Fruit fly (Drosophila melanogaster) whole organism, embryonic: ENCODE results near the gene CG7627.

Experiments
- Atf6 ChIP-seq: fragments of 200-800 bp; sonication (Bioruptor generic); IDR thresholded peaks from 2 replicates; pipeline ENCODE4 v1.3.6; 2022; ENCODE audit warnings: missing biosample characterization, missing genetic modification characterization
- CG10321 ChIP-seq: fragments of 200-800 bp; sonication (Bioruptor generic); IDR thresholded peaks from 2 replicates; pipeline ENCODE4 v1.3.6; 2022; ENCODE audit warnings: missing biosample characterization, missing genetic modification characterization
- CG10543 ChIP-seq: fragments of 200-800 bp; sonication (Bioruptor generic); optimal IDR thresholded peaks from 3 replicates; lab custom pipeline; 2017; ENCODE audit warnings: missing biosample characterization, mild to moderate bottlenecking, missing genetic modification characterization, moderate library complexity
- CG11456 ChIP-seq: fragments of 200-800 bp; sonication (Bioruptor generic); IDR thresholded peaks from 3 replicates; pipeline ENCODE4 v1.3.6; 2022; ENCODE audit warnings: missing biosample characterization, missing genetic modification characterization
- CG12219 ChIP-seq: fragments of 200-800 bp; sonication (Bioruptor generic); optimal IDR thresholded peaks from 3 replicates; lab custom pipeline; 2018; ENCODE audit warnings: missing biosample characterization, mild to moderate bottlenecking, missing genetic modification characterization
- CG12236 ChIP-seq: fragments of 200-800 bp; sonication (Bioruptor generic); optimal IDR thresholded peaks from 2 replicates; lab custom pipeline; 2016; ENCODE audit warnings: missing biosample characterization, missing genetic modification characterization
- CG12769 ChIP-seq: fragments of 200-800 bp; sonication (Bioruptor generic); optimal IDR thresholded peaks from 2 replicates; lab custom pipeline; 2019; ENCODE audit warnings: missing biosample characterization, mild to moderate bottlenecking, missing genetic modification characterization, moderate library complexity
- CG13894 ChIP-seq: fragments of 200-800 bp; sonication (Bioruptor generic); optimal IDR thresholded peaks from 3 replicates; lab custom pipeline; 2018; ENCODE audit warnings: missing biosample characterization, mild to moderate bottlenecking, missing genetic modification characterization, moderate library complexity
- CG14014 ChIP-seq: fragments of 200-800 bp; sonication (Bioruptor generic); IDR thresholded peaks from 2 replicates; pipeline ENCODE4 v1.3.6; 2022; ENCODE audit warnings: missing biosample characterization, missing genetic modification characterization
- CG14667 ChIP-seq: fragments of 200-800 bp; sonication (Bioruptor generic); IDR thresholded peaks from 2 replicates; pipeline ENCODE4 v1.3.6; 2022; ENCODE audit warnings: missing biosample characterization, missing genetic modification characterization
- CG14965 ChIP-seq: fragments of 200-800 bp; sonication (Bioruptor generic); optimal IDR thresholded peaks from 2 replicates; lab custom pipeline; 2016; ENCODE audit warnings: missing biosample characterization, missing genetic modification characterization, borderline replicate concordance
- CG1647 ChIP-seq: fragments of 200-800 bp; sonication (Bioruptor generic); optimal IDR thresholded peaks from 3 replicates; lab custom pipeline; 2016; ENCODE audit warnings: missing biosample characterization, missing genetic modification characterization
- CG16813 ChIP-seq: fragments of 200-800 bp; sonication (Bioruptor generic); IDR thresholded peaks from 3 replicates; pipeline ENCODE4 v1.3.6; 2022; ENCODE audit warnings: missing biosample characterization, missing genetic modification characterization; ENCODE audit not compliant: partially characterized antibody
- CG18011 ChIP-seq: fragments of 200-800 bp; sonication (Bioruptor generic); optimal IDR thresholded peaks from 2 replicates; lab custom pipeline; 2017; ENCODE audit warnings: missing biosample characterization, missing genetic modification characterization, mild to moderate bottlenecking, moderate library complexity, missing genotype
- CG2116 ChIP-seq: fragments of 200-800 bp; sonication (Bioruptor generic); optimal IDR thresholded peaks from 3 replicates; lab custom pipeline; 2018; ENCODE audit warnings: missing biosample characterization, mild to moderate bottlenecking, missing genetic modification characterization
- CG34376 ChIP-seq: fragments of 200-800 bp; sonication (Bioruptor generic); optimal IDR thresholded peaks from 2 replicates; lab custom pipeline; 2018; ENCODE audit warnings: missing biosample characterization, mild to moderate bottlenecking, missing genetic modification characterization
- CG7839 ChIP-seq: fragments of 200-800 bp; sonication (Bioruptor generic); optimal IDR thresholded peaks from 3 replicates; lab custom pipeline; 2018; ENCODE audit warnings: missing biosample characterization, mild to moderate bottlenecking, missing genetic modification characterization, moderate library complexity
- CG8290 ChIP-seq, 3 experiments: fragments of 200-800 bp; sonication (Bioruptor generic); optimal IDR thresholded peaks; 2 replicates each; lab custom pipeline; 2016 to 2019; ENCODE audit warnings: missing biosample characterization in 3 of 3, missing genetic modification characterization in 3 of 3, mild to moderate bottlenecking in 2 of 3, moderate library complexity in 1 of 3
- CG8478 ChIP-seq: fragments of >200 bp; optimal IDR thresholded peaks from 2 replicates; lab custom pipeline; 2018
- D19B ChIP-seq: fragments of 200-800 bp; sonication (Bioruptor generic); optimal IDR thresholded peaks from 2 replicates; lab custom pipeline; 2017; ENCODE audit warnings: missing biosample characterization, mild to moderate bottlenecking, missing genetic modification characterization
- Fer3 ChIP-seq: fragments of 200-800 bp; sonication (Bioruptor generic); optimal IDR thresholded peaks from 2 replicates; lab custom pipeline; 2018; ENCODE audit warnings: missing biosample characterization, mild to moderate bottlenecking, missing genetic modification characterization, moderate library complexity
- H15 ChIP-seq: fragments of 200-800 bp; sonication (Bioruptor generic); IDR thresholded peaks from 3 replicates; pipeline ENCODE4 v1.3.6; 2022; ENCODE audit warnings: missing biosample characterization, missing genetic modification characterization
- Hand ChIP-seq: fragments of 200-800 bp; sonication (Bioruptor generic); optimal IDR thresholded peaks from 2 replicates; lab custom pipeline; 2017; ENCODE audit warnings: mild to moderate bottlenecking, missing biosample characterization, missing genetic modification reagents, missing genetic modification characterization
- HmgD ChIP-seq: fragments of 200-800 bp; sonication (Bioruptor generic); optimal IDR thresholded peaks from 3 replicates; lab custom pipeline; 2016; ENCODE audit warnings: missing biosample characterization, missing genetic modification characterization
- Hmx ChIP-seq: fragments of 200-800 bp; sonication (Bioruptor generic); optimal IDR thresholded peaks from 2 replicates; lab custom pipeline; 2016; ENCODE audit warnings: missing biosample characterization, missing genetic modification characterization
- NFAT ChIP-seq: fragments of 200-800 bp; sonication (Bioruptor generic); IDR thresholded peaks from 2 replicates; pipeline ENCODE4 v1.3.6; 2022; ENCODE audit warnings: missing biosample characterization, missing genetic modification characterization
- Nf-YA ChIP-seq: fragments of 200-800 bp; sonication (Bioruptor generic); IDR thresholded peaks from 2 replicates; pipeline ENCODE4 v1.3.6; 2022; ENCODE audit warnings: missing biosample characterization, missing genetic modification characterization
- Pdp1 ChIP-seq, 2 experiments: fragments of 200-800 bp; sonication (Bioruptor generic); optimal IDR thresholded peaks; 3 replicates each; lab custom pipeline; 2016; ENCODE audit warnings: missing biosample characterization in 2 of 2, missing genetic modification characterization in 2 of 2, mild to moderate bottlenecking in 1 of 2, moderate library complexity in 1 of 2
- ap ChIP-seq: fragments of 200-800 bp; sonication (Bioruptor generic); IDR thresholded peaks from 2 replicates; pipeline ENCODE4 v1.3.6; 2022; ENCODE audit warnings: missing biosample characterization, missing genetic modification characterization
- ash1 ChIP-seq: fragments of 200-800 bp; sonication (Bioruptor generic); optimal IDR thresholded peaks from 2 replicates; lab custom pipeline; 2018; ENCODE audit warnings: missing biosample characterization, mild to moderate bottlenecking, missing genetic modification characterization
- ato ChIP-seq: fragments of 200-800 bp; sonication (Bioruptor generic); IDR thresholded peaks from 2 replicates; pipeline ENCODE4 v1.3.6; 2022; ENCODE audit warnings: missing biosample characterization, missing genetic modification characterization; ENCODE audit not compliant: partially characterized antibody
- caup ChIP-seq: fragments of 200-800 bp; sonication (Bioruptor generic); optimal IDR thresholded peaks from 3 replicates; lab custom pipeline; 2017; ENCODE audit warnings: missing biosample characterization, mild to moderate bottlenecking, missing genetic modification characterization, moderate library complexity; ENCODE audit not compliant: severe bottlenecking
- disco-r ChIP-seq: fragments of 200-800 bp; sonication (Bioruptor generic); optimal IDR thresholded peaks from 2 replicates; lab custom pipeline; 2016; ENCODE audit warnings: missing biosample characterization, missing genetic modification characterization
- fd3F ChIP-seq: fragments of 200-800 bp; sonication (Bioruptor generic); optimal IDR thresholded peaks from 2 replicates; lab custom pipeline; 2018; ENCODE audit warnings: missing biosample characterization, mild to moderate bottlenecking, missing genetic modification characterization, moderate library complexity
- fru ChIP-seq: fragments of >200 bp; optimal IDR thresholded peaks from 2 replicates; lab custom pipeline; 2017
- gcm2 ChIP-seq: fragments of 200-800 bp; sonication (Bioruptor generic); optimal IDR thresholded peaks from 2 replicates; lab custom pipeline; 2016; ENCODE audit warnings: missing biosample characterization, missing genetic modification characterization
- hkb ChIP-seq, 2 experiments: fragments of 200-800 bp in 1 of 2; fragments of >200 bp in 1 of 2; sonication (Bioruptor generic) in 1 of 2; IDR thresholded peaks in 1 of 2; optimal IDR thresholded peaks in 1 of 2; 2 replicates each; pipeline versions ENCODE4 v1.3.6 to Lab custom; 2017 to 2022; ENCODE audit warnings: missing biosample characterization in 1 of 2, missing genetic modification characterization in 1 of 2
- lab ChIP-seq: fragments of 200-800 bp; sonication (Bioruptor generic); optimal IDR thresholded peaks from 3 replicates; lab custom pipeline; 2017; ENCODE audit warnings: missing biosample characterization, missing genetic modification characterization, mild to moderate bottlenecking, moderate library complexity, missing genetic modification reagents
- maf-S ChIP-seq: fragments of 200-800 bp; sonication (Bioruptor generic); optimal IDR thresholded peaks from 2 replicates; lab custom pipeline; 2016; ENCODE audit warnings: missing biosample characterization, missing genetic modification characterization
- odd ChIP-seq: fragments of 200-800 bp; sonication (Bioruptor generic); optimal IDR thresholded peaks from 2 replicates; lab custom pipeline; 2017; ENCODE audit warnings: missing biosample characterization, mild to moderate bottlenecking, missing genetic modification characterization
- pita ChIP-seq: fragments of 200-800 bp; sonication (Bioruptor generic); optimal IDR thresholded peaks from 2 replicates; lab custom pipeline; 2017; ENCODE audit warnings: missing biosample characterization, mild to moderate bottlenecking, missing genetic modification characterization
- prd ChIP-seq, 3 experiments: fragments of >200 bp in 2 of 3; fragments of 200-800 bp in 1 of 3; sonication (Bioruptor generic) in 1 of 3; optimal IDR thresholded peaks in 2 of 3; IDR thresholded peaks in 1 of 3; 2 replicates in 2 of 3; 3 replicates in 1 of 3; pipeline versions ENCODE4 v1.3.6 to Lab custom; 2017 to 2022; ENCODE audit warnings: missing biosample characterization in 1 of 3, missing genetic modification characterization in 1 of 3
- sim ChIP-seq: fragments of 200-800 bp; sonication (Bioruptor generic); IDR thresholded peaks from 2 replicates; pipeline ENCODE4 v1.3.6; 2022; ENCODE audit warnings: missing biosample characterization, missing genetic modification characterization
- sug ChIP-seq: fragments of 200-800 bp; optimal IDR thresholded peaks from 2 replicates; lab custom pipeline; 2019; ENCODE audit warnings: missing biosample characterization, mild to moderate bottlenecking, missing genetic modification characterization, moderate library complexity
- tap ChIP-seq: fragments of 200-800 bp; optimal IDR thresholded peaks from 3 replicates; lab custom pipeline; 2019; ENCODE audit warnings: missing biosample characterization, mild to moderate bottlenecking, missing genetic modification characterization, moderate library complexity
- tup ChIP-seq: fragments of 200-800 bp; sonication (Bioruptor generic); optimal IDR thresholded peaks from 2 replicates; lab custom pipeline; 2016; ENCODE audit warnings: missing biosample characterization, mild to moderate bottlenecking, missing genetic modification characterization, moderate library complexity
- wek ChIP-seq: fragments of 200-800 bp; sonication (Bioruptor generic); optimal IDR thresholded peaks from 3 replicates; lab custom pipeline; 2018; ENCODE audit warnings: missing biosample characterization, mild to moderate bottlenecking, missing genetic modification characterization, moderate library complexity
- z ChIP-seq: fragments of 200-800 bp; sonication (Bioruptor generic); IDR thresholded peaks from 3 replicates; pipeline ENCODE4 v1.3.6; 2022; ENCODE audit warnings: missing biosample characterization, missing genetic modification characterization

CG7627 gene

DNA sequence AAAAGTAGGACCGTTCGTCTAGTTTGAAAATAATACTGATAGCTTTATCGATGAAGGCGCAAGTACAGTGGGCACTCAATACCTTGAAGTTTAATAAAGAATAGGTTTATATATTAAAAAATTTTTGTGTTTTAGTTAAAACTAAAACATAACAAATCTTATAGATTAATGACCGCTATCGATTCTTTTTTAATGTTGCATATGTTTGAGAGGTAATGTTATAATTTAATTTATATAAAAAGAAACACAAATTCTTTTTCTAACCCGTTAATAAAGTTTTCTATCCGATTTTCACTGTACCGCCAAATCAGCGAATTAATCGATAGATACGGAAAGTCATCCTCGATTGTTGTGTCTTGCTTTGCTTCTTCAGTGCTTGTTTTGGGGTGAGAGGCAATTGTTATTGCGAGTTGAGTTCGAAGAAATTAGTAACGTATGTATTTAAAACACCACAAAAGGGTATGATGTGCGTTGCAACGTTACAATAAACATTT is 21.9 kb upstream of the CG7627 start, which contains the start of the genes Dad1 and CG13384 (continued):
- TF ChIP-seq CG8290 (GFP tag; optimal IDR thresholded peaks at IDR 0.05; lab: Kevin White, UChicago) = peak; percentile 76
- peak in 1 of 2 experiments; percentile 36 for TF ChIP-seq CG8290 (tag; optimal IDR thresholded peaks at IDR 0.05; lab: Kevin White, UChicago)
- TF ChIP-seq CG14014 (GFP tag; lab: Robert Waterston, UW) = peak; percentile 94
- TF ChIP-seq hkb (optimal IDR thresholded peaks at IDR 0.05; lab: Kevin White, UChicago) = no peak
- TF ChIP-seq hkb (GFP tag; IDR thresholded peaks at IDR 0.05; lab: Robert Waterston, UW) = peak; percentile 85
- peak; percentile 92 for TF ChIP-seq fd3F (GFP tag; lab: Kevin White, UChicago)
- peak; percentile 89 for TF ChIP-seq caup (GFP tag; lab: Kevin White, UChicago)
- peak; percentile 96 for TF ChIP-seq CG7839 (tag; lab: Kevin White, UChicago)
- TF ChIP-seq ato (GFP tag; lab: Robert Waterston, UW) = 0 out of 2 replicates have a peak, but pooled peaks have one; percentile 23
- peak; percentile 91 for TF ChIP-seq CG2116 (GFP tag; lab: Kevin White, UChicago)
- no peak for TF ChIP-seq prd (optimal IDR thresholded peaks at IDR 0.05; lab: Kevin White, UChicago)
- TF ChIP-seq prd (GFP tag; IDR thresholded peaks at IDR 0.05; lab: Robert Waterston, UW) = peak; percentile 95
- peak; percentile 64; the same call in 1 of the 3 replicates for TF ChIP-seq H15 (GFP tag; lab: Robert Waterston, UW)
- peak; percentile 78 for TF ChIP-seq CG18011 (GFP tag; lab: Kevin White, UChicago)
- peak; percentile 66 for TF ChIP-seq maf-S (GFP tag; lab: Kevin White, UChicago)
- TF ChIP-seq CG10543 = peak; percentile 95
- no peak for TF ChIP-seq CG12236
- TF ChIP-seq NFAT (GFP tag; lab: Robert Waterston, UW) = peak; percentile 81
- peak; percentile 32 for TF ChIP-seq CG1647
- peak; percentile 79 for TF ChIP-seq CG10321
- TF ChIP-seq D19B = peak; percentile 82
- TF ChIP-seq fru (lab: Kevin White, UChicago) = no peak
- peak; percentile 53; the same call in 1 of the 2 replicates for TF ChIP-seq sim (GFP tag; lab: Robert Waterston, UW)
- no peak for TF ChIP-seq gcm2 (GFP tag; lab: Kevin White, UChicago)
- peak; percentile 6 for TF ChIP-seq CG12769 (tag; lab: Kevin White, UChicago)
- peak; percentile 93 for TF ChIP-seq CG34376 (GFP tag; lab: Kevin White, UChicago)
- TF ChIP-seq odd (GFP tag; lab: Kevin White, UChicago) = peak; percentile 87
- TF ChIP-seq disco-r = no peak
- peak; percentile 15 for TF ChIP-seq wek
- peak; percentile 51; the same call in 1 of the 3 replicates for TF ChIP-seq CG16813 (GFP tag; lab: Robert Waterston, UW)
- TF ChIP-seq ap (GFP tag; lab: Robert Waterston, UW) = peak; percentile 78
- peak; percentile 95 for TF ChIP-seq lab
- TF ChIP-seq Nf-YA = peak; percentile 47; the same call in 1 of the 2 replicates
- peak; percentile 90 for TF ChIP-seq tap (tag; lab: Kevin White, UChicago)
- TF ChIP-seq CG14667 (GFP tag; lab: Robert Waterston, UW) = peak; percentile 90
- TF ChIP-seq ash1 (GFP tag; lab: Kevin White, UChicago) = no peak
- peak; percentile 96 for TF ChIP-seq sug (tag; lab: Kevin White, UChicago)
- TF ChIP-seq Hand = peak; percentile 92
- TF ChIP-seq Atf6 (GFP tag; lab: Robert Waterston, UW) = peak; percentile 93
- no peak for TF ChIP-seq pita
- peak; percentile 0 for TF ChIP-seq HmgD (GFP tag; lab: Kevin White, UChicago)
- no peak; the same call in none of the 3 replicates for TF ChIP-seq CG11456
- no peak for TF ChIP-seq CG14965
- TF ChIP-seq z (GFP tag; lab: Robert Waterston, UW) = no peak
- TF ChIP-seq Hmx (GFP tag; lab: Kevin White, UChicago) = peak; percentile 63
- TF ChIP-seq Pdp1 (GFP tag; optimal IDR thresholded peaks at IDR 0.05; lab: Kevin White, UChicago) = peak; percentile 49 to 74
- peak; percentile 96 for TF ChIP-seq CG13894 (tag; lab: Kevin White, UChicago)
- peak; percentile 95 for TF ChIP-seq Fer3 (tag; lab: Kevin White, UChicago)
- TF ChIP-seq CG8478 (lab: Kevin White, UChicago) = no peak
- TF ChIP-seq CG12219 (GFP tag; lab: Kevin White, UChicago) = peak; percentile 57
- peak; percentile 45 for TF ChIP-seq tup (GFP tag; lab: Kevin White, UChicago)
